Worm (Caenorhabditis elegans) whole organism, L4 larva: ENCODE measurements around the gene cysl-4.

Experiments used
- D1046.2 ChIP-seq: fragments of 200-800 bp; sonication (Bioruptor generic); IDR thresholded peaks from 2 replicates; pipeline ENCODE4 v1.3.6; 2022; ENCODE audit warnings: missing genetic modification characterization, missing compliant biosample characterization
- F26F4.8 ChIP-seq: fragments of 200-800 bp; sonication (Bioruptor generic); conservative IDR thresholded peaks from 2 replicates; pipeline ENCODE4 v1.3.6; 2022; ENCODE audit warnings: missing genetic modification characterization, missing compliant biosample characterization
- R02D3.7 ChIP-seq: fragments of 150-350 bp; sonication (generic microtip); optimal IDR thresholded peaks from 3 replicates; lab custom pipeline; 2014; ENCODE audit warnings: missing biosample characterization, missing genetic modification characterization
- Y105C5A.15 ChIP-seq: fragments of 200-800 bp; sonication (Bioruptor generic); IDR thresholded peaks from 2 replicates; pipeline ENCODE4 v1.3.6; 2022; ENCODE audit warnings: missing genetic modification characterization, missing compliant biosample characterization
- Y48G9A.11 ChIP-seq: fragments of 200-800 bp; sonication (Bioruptor generic); IDR thresholded peaks from 2 replicates; pipeline ENCODE4 v1.3.6; 2022; ENCODE audit warnings: missing genetic modification reagents, missing genetic modification characterization, missing compliant biosample characterization
- ZK337.2 ChIP-seq: fragments of 200-800 bp; sonication (Bioruptor generic); IDR thresholded peaks from 2 replicates; pipeline ENCODE4 v1.3.6; 2022; ENCODE audit warnings: missing genetic modification reagents, missing genetic modification characterization, missing compliant biosample characterization
- ZK546.5 ChIP-seq, 2 experiments: sonication (generic microtip); optimal IDR thresholded peaks; 2 replicates each; lab custom pipeline; 2017; ENCODE audit warnings: missing biosample characterization in 2 of 2, missing genetic modification characterization in 2 of 2
- aha-1 ChIP-seq: fragments of 150-350 bp; peaks from one replicate; lab custom pipeline; 2014; ENCODE audit warnings: missing biosample characterization, missing genetic modification characterization
- aly-2 ChIP-seq: sonication (generic microtip); optimal IDR thresholded peaks from 2 replicates; lab custom pipeline; 2018; ENCODE audit warnings: missing biosample characterization, missing genetic modification characterization
- ama-1 ChIP-seq: fragments of 150-350 bp; optimal IDR thresholded peaks from 2 replicates; lab custom pipeline; 2014; ENCODE audit warnings: inconsistent platforms, mixed read lengths
- ceh-28 ChIP-seq: fragments of 150-350 bp; optimal IDR thresholded peaks from 2 replicates; lab custom pipeline; 2014; ENCODE audit warnings: missing biosample characterization, missing genetic modification reagents, missing genetic modification characterization
- ceh-32 ChIP-seq: sonication (generic microtip); optimal IDR thresholded peaks from 2 replicates; lab custom pipeline; 2016; ENCODE audit warnings: mild to moderate bottlenecking, missing genetic modification characterization, missing compliant biosample characterization; ENCODE audit not compliant: poor library complexity
- ceh-62 ChIP-seq: sonication (generic microtip); optimal IDR thresholded peaks from 2 replicates; lab custom pipeline; 2017; ENCODE audit warnings: missing biosample characterization, missing genetic modification characterization
- ctbp-1 ChIP-seq: fragments of 200-800 bp; sonication (Bioruptor generic); IDR thresholded peaks from 2 replicates; pipeline ENCODE4 v1.3.6; 2022; ENCODE audit warnings: missing genetic modification reagents, missing genetic modification characterization, missing compliant biosample characterization
- daf-8 ChIP-seq: fragments of 200-800 bp; sonication (Bioruptor generic); IDR thresholded peaks from 2 replicates; pipeline ENCODE4 v1.3.6; 2022; ENCODE audit warnings: missing genetic modification characterization, missing compliant biosample characterization
- dmd-6 ChIP-seq: fragments of 200-800 bp; sonication (Bioruptor generic); IDR thresholded peaks from 2 replicates; pipeline ENCODE4 v1.3.6; 2022; ENCODE audit warnings: missing genetic modification reagents, missing genetic modification characterization, missing compliant biosample characterization
- dpl-1 ChIP-seq: fragments of 150-350 bp; optimal IDR thresholded peaks from 2 replicates; lab custom pipeline; 2014; ENCODE audit warnings: missing biosample characterization, missing genetic modification reagents, missing genetic modification characterization
- fos-1 ChIP-seq: fragments of 150-350 bp; optimal IDR thresholded peaks from 2 replicates; lab custom pipeline; 2014; ENCODE audit warnings: missing biosample characterization, missing genetic modification characterization
- hif-1 ChIP-seq, 2 experiments: sonication (generic microtip); optimal IDR thresholded peaks; 2 replicates each; lab custom pipeline; 2016 to 2017; ENCODE audit warnings: missing compliant biosample characterization in 2 of 2, missing genetic modification characterization in 2 of 2, missing genetic modification reagents in 2 of 2, missing genotype in 2 of 2, mild to moderate bottlenecking in 1 of 2
- hlh-11 ChIP-seq: fragments of 200-800 bp; sonication (Bioruptor generic); optimal IDR thresholded peaks from 2 replicates; lab custom pipeline; 2018; ENCODE audit warnings: mild to moderate bottlenecking, missing genetic modification characterization, missing compliant biosample characterization
- hlh-30 ChIP-seq: sonication (generic microtip); optimal IDR thresholded peaks from 2 replicates; lab custom pipeline; 2017; ENCODE audit warnings: antibody characterized with exemption, mild to moderate bottlenecking, missing genetic modification characterization, missing compliant biosample characterization; ENCODE audit not compliant: insufficient read depth
- hmg-1.1 ChIP-seq: fragments of 200-800 bp; sonication (Bioruptor generic); IDR thresholded peaks from 2 replicates; pipeline ENCODE4 v1.3.6; 2022; ENCODE audit warnings: missing genetic modification reagents, missing genetic modification characterization, missing compliant biosample characterization
- lim-7 ChIP-seq: fragments of 200-800 bp; sonication (Bioruptor generic); IDR thresholded peaks from 2 replicates; pipeline ENCODE4 v1.3.6; 2022; ENCODE audit warnings: missing genetic modification characterization, missing compliant biosample characterization
- lin-13 ChIP-seq: fragments of 150-350 bp; optimal IDR thresholded peaks from 2 replicates; lab custom pipeline; 2014; ENCODE audit warnings: missing biosample characterization, missing genetic modification reagents, missing genetic modification characterization
- lin-29 ChIP-seq: fragments of 200-800 bp; sonication (Bioruptor generic); IDR thresholded peaks from 2 replicates; pipeline ENCODE4 v1.3.6; 2022; ENCODE audit warnings: missing genetic modification reagents, missing genetic modification characterization, missing compliant biosample characterization
- lir-3 ChIP-seq: sonication (generic microtip); optimal IDR thresholded peaks from 2 replicates; lab custom pipeline; 2016; ENCODE audit warnings: mild to moderate bottlenecking, missing genetic modification characterization, missing compliant biosample characterization
- mdl-1 ChIP-seq, 2 experiments: fragments of 150-350 bp in 1 of 2; sonication (generic microtip) in 1 of 2; optimal IDR thresholded peaks; 2 replicates each; lab custom pipeline; 2014 to 2017; ENCODE audit warnings: missing biosample characterization in 2 of 2, missing genetic modification characterization in 2 of 2
- mep-1 ChIP-seq: fragments of 150-350 bp; sonication (generic microtip); optimal IDR thresholded peaks from 3 replicates; lab custom pipeline; 2014; ENCODE audit warnings: missing biosample characterization, missing genetic modification characterization
- mes-2 ChIP-seq: sonication (generic microtip); optimal IDR thresholded peaks from 2 replicates; lab custom pipeline; 2016; ENCODE audit warnings: missing genotype, mild to moderate bottlenecking, missing genetic modification characterization, missing compliant biosample characterization; ENCODE audit not compliant: poor library complexity, severe bottlenecking
- mxl-3 ChIP-seq: fragments of 200-800 bp; sonication (Bioruptor generic); optimal IDR thresholded peaks from 2 replicates; lab custom pipeline; 2018; ENCODE audit warnings: mild to moderate bottlenecking, missing genetic modification characterization, missing compliant biosample characterization
- nhr-10 ChIP-seq: fragments of 150-350 bp; optimal IDR thresholded peaks from 2 replicates; lab custom pipeline; 2014; ENCODE audit warnings: missing biosample characterization, missing genetic modification characterization
- nhr-111 ChIP-seq: fragments of 200-800 bp; sonication (Bioruptor generic); optimal IDR thresholded peaks from 2 replicates; lab custom pipeline; 2018; ENCODE audit warnings: mild to moderate bottlenecking, missing genetic modification characterization, missing compliant biosample characterization
- nhr-237 ChIP-seq: sonication (generic microtip); optimal IDR thresholded peaks from 2 replicates; lab custom pipeline; 2017; ENCODE audit warnings: missing biosample characterization, missing genetic modification characterization
- nhr-42 ChIP-seq: fragments of 200-800 bp; sonication (Bioruptor generic); IDR thresholded peaks from 2 replicates; pipeline ENCODE4 v1.3.6; 2022; ENCODE audit warnings: missing genetic modification characterization, missing compliant biosample characterization
- nhr-77 ChIP-seq: fragments of 150-350 bp; optimal IDR thresholded peaks from 2 replicates; lab custom pipeline; 2014; ENCODE audit warnings: missing biosample characterization, missing genetic modification characterization
- pha-4 ChIP-seq, 2 experiments: fragments of 150-350 bp in 1 of 2; fragments of 200-800 bp in 1 of 2; sonication (Bioruptor generic) in 1 of 2; IDR thresholded peaks in 1 of 2; optimal IDR thresholded peaks in 1 of 2; 2 replicates each; pipeline versions ENCODE4 v1.3.6 to Lab custom; 2014 to 2022; ENCODE audit warnings: missing genetic modification characterization in 2 of 2, missing genetic modification reagents in 2 of 2, missing biosample characterization in 1 of 2, missing compliant biosample characterization in 1 of 2
- pqm-1 ChIP-seq: sonication (generic microtip); optimal IDR thresholded peaks from 2 replicates; lab custom pipeline; 2017; ENCODE audit warnings: missing biosample characterization, missing genetic modification characterization
- rbr-2 ChIP-seq: sonication (generic microtip); optimal IDR thresholded peaks from 2 replicates; lab custom pipeline; 2016; ENCODE audit warnings: missing genotype, missing genetic modification characterization, missing compliant biosample characterization
- saeg-2 ChIP-seq: fragments of 200-800 bp; sonication (Bioruptor generic); IDR thresholded peaks from 2 replicates; pipeline ENCODE4 v1.3.6; 2022; ENCODE audit warnings: missing genetic modification reagents, missing genetic modification characterization, missing compliant biosample characterization
- sdz-12 ChIP-seq: fragments of 200-800 bp; sonication (Bioruptor generic); optimal IDR thresholded peaks from 2 replicates; lab custom pipeline; 2018; ENCODE audit warnings: mild to moderate bottlenecking, missing genetic modification characterization, missing compliant biosample characterization
- snpc-4 ChIP-seq: fragments of 150-350 bp; optimal IDR thresholded peaks from 2 replicates; lab custom pipeline; 2014; ENCODE audit warnings: missing biosample characterization, missing genetic modification characterization
- spr-1 ChIP-seq: sonication (generic microtip); optimal IDR thresholded peaks from 2 replicates; lab custom pipeline; 2016; ENCODE audit warnings: mild to moderate bottlenecking, missing genetic modification characterization, missing compliant biosample characterization
- spr-3 ChIP-seq: fragments of 200-800 bp; sonication (Bioruptor generic); optimal IDR thresholded peaks from 2 replicates; lab custom pipeline; 2018; ENCODE audit warnings: mild to moderate bottlenecking, missing genetic modification characterization, missing compliant biosample characterization
- tra-1 ChIP-seq: fragments of 200-800 bp; sonication (Bioruptor generic); IDR thresholded peaks from 2 replicates; pipeline ENCODE4 v1.3.6; 2022; ENCODE audit warnings: missing genetic modification reagents, missing genetic modification characterization, missing compliant biosample characterization
- unc-39 ChIP-seq: sonication (generic microtip); optimal IDR thresholded peaks from 2 replicates; lab custom pipeline; 2017; ENCODE audit warnings: missing biosample characterization, missing genetic modification characterization
- zag-1 ChIP-seq: fragments of 150-350 bp; optimal IDR thresholded peaks from 2 replicates; lab custom pipeline; 2014; ENCODE audit warnings: missing biosample characterization, missing genetic modification characterization
- zfp-2 ChIP-seq: sonication (generic microtip); optimal IDR thresholded peaks from 2 replicates; lab custom pipeline; 2016; ENCODE audit warnings: mild to moderate bottlenecking, missing genetic modification characterization, missing compliant biosample characterization
- zfp-3 ChIP-seq: fragments of 200-800 bp; sonication (Bioruptor generic); conservative IDR thresholded peaks from 2 replicates; pipeline ENCODE4 v1.3.6; 2022; ENCODE audit warnings: missing genetic modification reagents, missing genetic modification characterization, missing compliant biosample characterization
- zip-2 ChIP-seq: fragments of 150-350 bp; optimal IDR thresholded peaks from 2 replicates; lab custom pipeline; 2014; ENCODE audit warnings: missing biosample characterization, missing genetic modification characterization
- ztf-11 ChIP-seq: fragments of 150-350 bp; optimal IDR thresholded peaks from 2 replicates; lab custom pipeline; 2014; ENCODE audit warnings: missing biosample characterization, missing genetic modification characterization

Gene cysl-4

ce11 chrV:2004229-2004628 lies 530 bp upstream of the cysl-4 start, which contains the start of gene clec-206:
Gene clec-206, minus strand, starts transcription at chrV:2004329.
- TF ChIP-seq hlh-30 (tag; lab: Kevin White, UChicago), result no peak
- TF ChIP-seq nhr-111 (GFP tag; lab: Kevin White, UChicago), result no peak
- no peak for TF ChIP-seq hif-1 (tag; optimal IDR thresholded peaks at IDR 0.05; lab: Kevin White, UChicago)
- no peak for TF ChIP-seq mxl-3
- TF ChIP-seq mes-2 (tag; lab: Kevin White, UChicago), result no peak
- no peak for TF ChIP-seq spr-3 (GFP tag; lab: Kevin White, UChicago)
- no peak for TF ChIP-seq mdl-1 (tag; optimal IDR thresholded peaks at IDR 0.05; lab: Kevin White, UChicago)
- TF ChIP-seq snpc-4 (tag; lab: Kevin White, UChicago), result no peak
- TF ChIP-seq nhr-10 (tag; lab: Kevin White, UChicago), result no peak
- TF ChIP-seq pha-4 (GFP tag; IDR thresholded peaks at IDR 0.05; lab: Robert Waterston, UW), result no peak
- no peak for TF ChIP-seq pha-4 (tag; optimal IDR thresholded peaks at IDR 0.05; lab: Kevin White, UChicago)
- no peak for TF ChIP-seq nhr-77 (tag; lab: Kevin White, UChicago)
- no peak for TF ChIP-seq lim-7
- no peak for TF ChIP-seq ceh-62
- no peak for TF ChIP-seq rbr-2 (tag; lab: Kevin White, UChicago)
- no peak for TF ChIP-seq aha-1 (tag; lab: Kevin White, UChicago)
- TF ChIP-seq Y48G9A.11 (GFP tag; lab: Robert Waterston, UW), result no peak
- no peak for TF ChIP-seq sdz-12 (GFP tag; lab: Kevin White, UChicago)
- TF ChIP-seq dmd-6, result no peak

ce11 chrV:2008412-2008811 lies 3.7 kb downstream of the cysl-4 start:
- TF ChIP-seq mes-2 (tag; lab: Kevin White, UChicago), result peak; percentile 94
- TF ChIP-seq saeg-2, result no peak
- no peak for TF ChIP-seq zip-2 (tag; lab: Kevin White, UChicago)
- no peak for TF ChIP-seq ceh-62
- TF ChIP-seq daf-8 (GFP tag; lab: Robert Waterston, UW), result no peak
- TF ChIP-seq ama-1, result no peak
- TF ChIP-seq ZK546.5 (tag; optimal IDR thresholded peaks at IDR 0.05; lab: Kevin White, UChicago), result no peak
- no peak for TF ChIP-seq ceh-28 (tag; lab: Kevin White, UChicago)
- no peak for TF ChIP-seq aly-2 (tag; lab: Kevin White, UChicago)
- TF ChIP-seq R02D3.7 (tag; lab: Kevin White, UChicago), result no peak
- TF ChIP-seq pqm-1 (tag; lab: Kevin White, UChicago), result no peak
- TF ChIP-seq nhr-42 (GFP tag; lab: Robert Waterston, UW), result peak; percentile 47; the same call in 1 of the 2 replicates
- TF ChIP-seq fos-1 (tag; lab: Kevin White, UChicago), result no peak
- peak; percentile 40 for TF ChIP-seq dpl-1
- no peak for TF ChIP-seq zfp-3 (GFP tag; lab: Robert Waterston, UW)
- TF ChIP-seq spr-1 (tag; lab: Kevin White, UChicago), result no peak
- TF ChIP-seq aha-1 (tag; lab: Kevin White, UChicago), result no peak
- TF ChIP-seq ctbp-1 (GFP tag; lab: Robert Waterston, UW), result 0 out of 2 replicates have a peak, but pooled peaks have one; percentile 51
- no peak for TF ChIP-seq tra-1 (GFP tag; lab: Robert Waterston, UW)
- TF ChIP-seq ZK337.2 (GFP tag; lab: Robert Waterston, UW), result no peak
- TF ChIP-seq lir-3 (tag; lab: Kevin White, UChicago), result no peak
- no peak for TF ChIP-seq lin-13 (GFP tag; lab: Kevin White, UChicago)
- no peak for TF ChIP-seq nhr-111 (GFP tag; lab: Kevin White, UChicago)
- TF ChIP-seq Y105C5A.15 (GFP tag; lab: Robert Waterston, UW), result no peak
- no peak for TF ChIP-seq nhr-237 (tag; lab: Kevin White, UChicago)
- TF ChIP-seq hlh-30 (tag; lab: Kevin White, UChicago), result peak; percentile 28
- no peak for TF ChIP-seq mep-1 (tag; lab: Kevin White, UChicago)
- TF ChIP-seq lim-7, result no peak
- no peak for TF ChIP-seq zfp-2 (tag; lab: Kevin White, UChicago)
- TF ChIP-seq hmg-1.1 (GFP tag; lab: Robert Waterston, UW), result peak; percentile 50; the same call in 1 of the 2 replicates
- no peak for TF ChIP-seq lin-29 (GFP tag; lab: Robert Waterston, UW)
- no peak for TF ChIP-seq nhr-10 (tag; lab: Kevin White, UChicago)
- TF ChIP-seq ztf-11 (tag; lab: Kevin White, UChicago), result no peak
- TF ChIP-seq D1046.2 (GFP tag; lab: Robert Waterston, UW), result no peak
- TF ChIP-seq F26F4.8, result no peak
- no peak for TF ChIP-seq unc-39 (tag; lab: Kevin White, UChicago)
- no peak for TF ChIP-seq spr-3 (GFP tag; lab: Kevin White, UChicago)
- TF ChIP-seq ceh-32 (tag; lab: Kevin White, UChicago), result no peak
- TF ChIP-seq hlh-11, result peak; percentile 49
- no peak for TF ChIP-seq zag-1 (tag; lab: Kevin White, UChicago)
